Fruit fly (Drosophila melanogaster) whole organism, adult: Measurements from ENCODE around the gene CG13458.
A peak's percentile ranks its signal among the peaks of the same experiment; 100 is the strongest.

Experiments used
- CG11617 ChIP-seq: fragments of 200-800 bp; sonication (Bioruptor generic); optimal IDR thresholded peaks from 2 replicates; lab custom pipeline; 2017; ENCODE audit warnings: mild to moderate bottlenecking, missing biosample characterization, missing genetic modification reagents, missing genetic modification characterization
- CG12768 ChIP-seq: fragments of 200-800 bp; sonication (Bioruptor generic); optimal IDR thresholded peaks from 2 replicates; lab custom pipeline; 2017; ENCODE audit warnings: missing biosample characterization, missing genetic modification characterization, mild to moderate bottlenecking, moderate library complexity, missing genetic modification reagents
- CG14711 ChIP-seq: fragments of 200-800 bp; sonication (Bioruptor generic); optimal IDR thresholded peaks from 2 replicates; lab custom pipeline; 2018; ENCODE audit warnings: missing biosample characterization, mild to moderate bottlenecking, missing genetic modification characterization, moderate library complexity
- CG1620 ChIP-seq: fragments of 200-800 bp; sonication (Bioruptor generic); optimal IDR thresholded peaks from 2 replicates; lab custom pipeline; 2016; ENCODE audit warnings: missing biosample characterization, missing genetic modification characterization
- CG33017 ChIP-seq: fragments of 200-800 bp; sonication (Bioruptor generic); optimal IDR thresholded peaks from 2 replicates; lab custom pipeline; 2018; ENCODE audit warnings: missing biosample characterization, mild to moderate bottlenecking, missing genetic modification characterization, moderate library complexity
- CG5204 ChIP-seq: fragments of 200-800 bp; sonication (Bioruptor generic); optimal IDR thresholded peaks from 2 replicates; lab custom pipeline; 2016; ENCODE audit warnings: missing biosample characterization, missing genetic modification characterization
- CG7045 ChIP-seq: fragments of 200-800 bp; sonication (Bioruptor generic); optimal IDR thresholded peaks from 2 replicates; lab custom pipeline; 2017; ENCODE audit warnings: missing biosample characterization, mild to moderate bottlenecking, missing genetic modification characterization
- CG7101 ChIP-seq: fragments of 200-800 bp; sonication (Bioruptor generic); optimal IDR thresholded peaks from 2 replicates; lab custom pipeline; 2018; ENCODE audit warnings: missing biosample characterization, mild to moderate bottlenecking, missing genetic modification characterization, moderate library complexity
- Clk ChIP-seq: fragments of 200-800 bp; sonication (Bioruptor generic); optimal IDR thresholded peaks from 2 replicates; lab custom pipeline; 2017; ENCODE audit warnings: missing biosample characterization, missing genetic modification characterization
- Crg-1 ChIP-seq: fragments of 200-800 bp; sonication (Bioruptor generic); optimal IDR thresholded peaks from 2 replicates; lab custom pipeline; 2016; ENCODE audit warnings: missing biosample characterization, missing genetic modification characterization
- Hr96 ChIP-seq: fragments of 200-800 bp; sonication (Bioruptor generic); optimal IDR thresholded peaks from 2 replicates; lab custom pipeline; 2016; ENCODE audit warnings: missing biosample characterization, missing genetic modification characterization
- Mnt ChIP-seq: fragments of 200-800 bp; sonication (Bioruptor generic); optimal IDR thresholded peaks from 2 replicates; lab custom pipeline; 2016; ENCODE audit warnings: missing biosample characterization, mild to moderate bottlenecking, missing genetic modification characterization
- bab1 ChIP-seq: fragments of 200-800 bp; sonication (Bioruptor generic); optimal IDR thresholded peaks from 3 replicates; lab custom pipeline; 2019; ENCODE audit warnings: missing biosample characterization, mild to moderate bottlenecking, missing genetic modification characterization, moderate library complexity
- cic ChIP-seq: fragments of 200-800 bp; sonication (Bioruptor generic); optimal IDR thresholded peaks from 2 replicates; lab custom pipeline; 2017; ENCODE audit warnings: missing biosample characterization, mild to moderate bottlenecking, missing genetic modification characterization, moderate library complexity
- cnc ChIP-seq, 2 experiments: fragments of >200 bp; optimal IDR thresholded peaks; 2 replicates each; lab custom pipeline; 2017
- kay ChIP-seq: fragments of 200-800 bp; sonication (Bioruptor generic); peaks from one replicate; lab custom pipeline; 2016; ENCODE audit warnings: missing biosample characterization, missing genetic modification characterization, borderline replicate concordance
- ovo ChIP-seq: fragments of 200-800 bp; sonication (Bioruptor generic); optimal IDR thresholded peaks from 2 replicates; lab custom pipeline; 2016; ENCODE audit warnings: missing biosample characterization, missing genetic modification characterization
- pad ChIP-seq: fragments of 200-800 bp; sonication (Bioruptor generic); optimal IDR thresholded peaks from 3 replicates; lab custom pipeline; 2017; ENCODE audit warnings: missing biosample characterization, missing genetic modification characterization, mild to moderate bottlenecking, moderate library complexity, missing genetic modification reagents
- tj ChIP-seq: fragments of 200-800 bp; sonication (Bioruptor generic); optimal IDR thresholded peaks from 3 replicates; lab custom pipeline; 2017; ENCODE audit warnings: missing biosample characterization, mild to moderate bottlenecking, missing genetic modification characterization, moderate library complexity
- toe ChIP-seq: fragments of 200-800 bp; sonication (Bioruptor generic); optimal IDR thresholded peaks from 2 replicates; lab custom pipeline; 2016; ENCODE audit warnings: missing biosample characterization, missing genetic modification characterization

The CG13458 gene

dm6 chr3L:15097878-15098520 lies 15.4 kb upstream of the CG13458 start, which contains the start of gene Ctps:
Ctps (plus strand) TSS chr3L:15097914.
- TF ChIP-seq ovo (GFP tag; lab: Kevin White, UChicago) (no peak), CG33017 (no peak), bab1 (peak; percentile 51), CG14711 (tag; lab: Kevin White, UChicago) (no peak), CG7101 (tag; lab: Kevin White, UChicago) (peak; percentile 34), cnc (optimal IDR thresholded peaks at IDR 0.05; lab: Kevin White, UChicago) (no peak), Mnt (peak; percentile 61), Clk (no peak), CG7045 (GFP tag; lab: Kevin White, UChicago) (no peak), CG11617 (no peak), tj (GFP tag; lab: Kevin White, UChicago) (no peak), pad (GFP tag; lab: Kevin White, UChicago) (no peak), CG12768 (GFP tag; lab: Kevin White, UChicago) (peak; percentile 16), kay (peak; percentile 95), cic (GFP tag; lab: Kevin White, UChicago) (no peak), Crg-1 (GFP tag; lab: Kevin White, UChicago) (no peak), toe (GFP tag; lab: Kevin White, UChicago) (no peak), CG5204 (GFP tag; lab: Kevin White, UChicago) (no peak), CG1620 (GFP tag; lab: Kevin White, UChicago) (no peak), Hr96 (no peak)

dm6 chr3L:15098659-15099512 lies 14.5 kb upstream of the CG13458 start:
- TF ChIP-seq cnc (optimal IDR thresholded peaks at IDR 0.05; lab: Kevin White, UChicago): no peak
- peak; percentile 76 for TF ChIP-seq CG14711 (tag; lab: Kevin White, UChicago)
- peak; percentile 6 for TF ChIP-seq ovo (GFP tag; lab: Kevin White, UChicago)
- no peak for TF ChIP-seq cic (GFP tag; lab: Kevin White, UChicago)
- peak; percentile 59 for TF ChIP-seq CG7045 (GFP tag; lab: Kevin White, UChicago)
- TF ChIP-seq Mnt: peak; percentile 57
- peak; percentile 50 for TF ChIP-seq Clk
- peak; percentile 36 for TF ChIP-seq bab1
- TF ChIP-seq CG5204 (GFP tag; lab: Kevin White, UChicago): no peak
- peak; percentile 92 for TF ChIP-seq CG33017
- TF ChIP-seq pad (GFP tag; lab: Kevin White, UChicago): peak; percentile 66
- TF ChIP-seq toe (GFP tag; lab: Kevin White, UChicago): no peak
- peak; percentile 56 for TF ChIP-seq kay
- peak; percentile 80 for TF ChIP-seq CG12768 (GFP tag; lab: Kevin White, UChicago)
- TF ChIP-seq Crg-1 (GFP tag; lab: Kevin White, UChicago): peak; percentile 31
- peak; percentile 73 for TF ChIP-seq CG11617
- TF ChIP-seq CG7101 (tag; lab: Kevin White, UChicago): peak; percentile 91
- peak; percentile 76 for TF ChIP-seq tj (GFP tag; lab: Kevin White, UChicago)
- TF ChIP-seq Hr96: no peak
- TF ChIP-seq CG1620 (GFP tag; lab: Kevin White, UChicago): no peak

dm6 chr3L:15099541-15099940 lies 13.8 kb upstream of the CG13458 start:
- TF ChIP-seq bab1 (no peak), toe (GFP tag; lab: Kevin White, UChicago) (no peak), cnc (optimal IDR thresholded peaks at IDR 0.05; lab: Kevin White, UChicago) (no peak), Clk (no peak), CG33017 (no peak), CG7045 (GFP tag; lab: Kevin White, UChicago) (no peak), ovo (GFP tag; lab: Kevin White, UChicago) (no peak), CG7101 (tag; lab: Kevin White, UChicago) (no peak), CG11617 (no peak), CG14711 (tag; lab: Kevin White, UChicago) (no peak), tj (GFP tag; lab: Kevin White, UChicago) (no peak), CG12768 (GFP tag; lab: Kevin White, UChicago) (no peak), cic (GFP tag; lab: Kevin White, UChicago) (no peak), Hr96 (no peak)

- peak; percentile 93 for TF ChIP-seq tj (GFP tag; lab: Kevin White, UChicago)
- TF ChIP-seq CG5204 (GFP tag; lab: Kevin White, UChicago): no peak
Measured at dm6 chr3L:15100983-15101382, 12.4 kb upstream of the CG13458 start.

dm6 chr3L:15101639-15102413 lies 11.5 kb upstream of the CG13458 start:
- TF ChIP-seq tj (GFP tag; lab: Kevin White, UChicago): peak; percentile 86
- TF ChIP-seq Crg-1 (GFP tag; lab: Kevin White, UChicago): no peak
- TF ChIP-seq bab1: no peak
